Worm (Caenorhabditis elegans) whole organism, L4/young adult: Measurements from ENCODE around the gene ttr-43.

Source experiments
- W03F9.2 ChIP-seq: fragments of 150-350 bp; optimal IDR thresholded peaks from 2 replicates; lab custom pipeline; 2014; ENCODE audit warnings: missing biosample characterization, missing genetic modification characterization
- dao-5 ChIP-seq: sonication (generic microtip); optimal IDR thresholded peaks from 2 replicates; lab custom pipeline; 2016; ENCODE audit warnings: missing genotype, missing genetic modification characterization, moderate library complexity, missing compliant biosample characterization
- him-1 ChIP-seq: sonication (generic microtip); optimal IDR thresholded peaks from 2 replicates; lab custom pipeline; 2016; ENCODE audit warnings: missing genotype, missing genetic modification reagents, missing genetic modification characterization, missing compliant biosample characterization

DNA sequence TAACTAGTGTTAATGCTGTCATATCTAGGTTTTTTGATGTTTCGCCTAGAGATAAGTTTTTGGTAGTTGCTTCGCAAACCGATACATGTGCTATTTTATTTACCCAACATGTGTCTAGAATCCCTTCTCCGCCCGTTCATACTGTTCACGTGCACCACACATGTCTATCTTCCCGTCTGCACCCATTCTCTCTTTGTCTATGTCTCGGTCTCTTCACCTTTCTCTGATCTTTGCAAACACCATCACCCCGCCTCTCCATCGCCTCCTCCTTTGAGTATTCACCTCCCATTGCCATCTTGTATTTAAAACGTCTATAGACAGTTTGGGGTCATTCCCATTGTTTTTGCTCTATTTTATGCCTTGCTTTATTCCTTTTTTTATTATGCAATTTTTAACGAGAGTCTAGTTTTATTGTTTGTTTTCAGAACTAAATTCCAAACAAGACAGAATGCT, 46.8 kb upstream of the ttr-43 start, which contains the start of gene F56H9.2:
- TF ChIP-seq him-1 (tag; lab: Kevin White, UChicago) (no peak), dao-5 (tag; lab: Kevin White, UChicago) (no peak), W03F9.2 (no peak)
